Worm (Caenorhabditis elegans) whole organism, early embryonic: ENCODE data around the gene gst-26.

Experiments
- B0310.2 ChIP-seq: sonication (generic microtip); optimal IDR thresholded peaks from 2 replicates; lab custom pipeline; 2016; ENCODE audit warnings: mild to moderate bottlenecking, missing genetic modification characterization, missing compliant biosample characterization
- ama-1 ChIP-seq: fragments of 150-350 bp; optimal IDR thresholded peaks from 2 replicates; lab custom pipeline; 2014
- ets-7 ChIP-seq: sonication (generic microtip); optimal IDR thresholded peaks from 2 replicates; lab custom pipeline; 2016; ENCODE audit warnings: missing genotype, missing genetic modification characterization, missing compliant biosample characterization
- hnd-1 ChIP-seq: sonication (generic microtip); optimal IDR thresholded peaks from 2 replicates; lab custom pipeline; 2016; ENCODE audit warnings: missing genetic modification characterization, missing compliant biosample characterization
- pes-1 ChIP-seq: fragments of 200-800 bp; sonication (Bioruptor generic); IDR thresholded peaks from 2 replicates; pipeline ENCODE4 v1.3.6; 2022; ENCODE audit warnings: missing genetic modification reagents, missing genetic modification characterization, missing compliant biosample characterization
- sea-1 ChIP-seq: fragments of 200-800 bp; sonication (Bioruptor generic); conservative IDR thresholded peaks from 2 replicates; pipeline ENCODE4 v1.3.6; 2022; ENCODE audit warnings: missing genetic modification characterization, missing compliant biosample characterization
- tbx-11 ChIP-seq: fragments of 200-800 bp; sonication (Bioruptor generic); IDR thresholded peaks from 2 replicates; pipeline ENCODE4 v1.3.6; 2022; ENCODE audit warnings: missing genetic modification characterization, missing compliant biosample characterization

- TF ChIP-seq B0310.2 (tag; lab: Kevin White, UChicago), result no peak
- no peak for TF ChIP-seq hnd-1 (tag; lab: Kevin White, UChicago)
- no peak for TF ChIP-seq ama-1 (lab: Kevin White, UChicago)
- TF ChIP-seq sea-1 (GFP tag; lab: Robert Waterston, UW), result no peak
- TF ChIP-seq ets-7 (tag; lab: Kevin White, UChicago), result no peak
- TF ChIP-seq tbx-11 (GFP tag; lab: Robert Waterston, UW), result no peak
- TF ChIP-seq pes-1, result no peak
Observed at ce11 chrII:15189956-15190355, 25.6 kb upstream of the gst-26 start.
